Worm (Caenorhabditis elegans) whole organism, young adult: ENCODE results near the gene C17H12.3.
A peak's percentile ranks its signal among the peaks of the same experiment; 100 is the strongest.

ENCODE experiments used
- B0019.2 ChIP-seq: fragments of 200-800 bp; sonication (Bioruptor generic); conservative IDR thresholded peaks from 2 replicates; pipeline ENCODE4 v1.3.6; 2022; ENCODE audit warnings: missing genetic modification reagents, missing genetic modification characterization, missing compliant biosample characterization
- B0035.1 ChIP-seq: sonication (generic microtip); optimal IDR thresholded peaks from 2 replicates; lab custom pipeline; 2016; ENCODE audit warnings: missing genetic modification characterization, mild to moderate bottlenecking, missing compliant biosample characterization, missing genotype, missing genetic modification reagents
- C06A6.2 ChIP-seq: fragments of 200-800 bp; sonication (Bioruptor generic); conservative IDR thresholded peaks from 2 replicates; pipeline ENCODE4 v1.3.6; 2022; ENCODE audit warnings: missing genetic modification characterization, missing compliant biosample characterization
- F10E7.11 ChIP-seq: sonication (generic microtip); optimal IDR thresholded peaks from 2 replicates; lab custom pipeline; 2017; ENCODE audit warnings: mild to moderate bottlenecking, missing genetic modification characterization, moderate library complexity, missing compliant biosample characterization
- F23B12.7 ChIP-seq: sonication (generic microtip); optimal IDR thresholded peaks from 2 replicates; lab custom pipeline; 2017; ENCODE audit warnings: missing genetic modification characterization, mild to moderate bottlenecking, missing compliant biosample characterization, antibody characterized with exemption, moderate library complexity; ENCODE audit not compliant: insufficient read depth
- F37B4.10 ChIP-seq: fragments of 200-800 bp; sonication (Bioruptor generic); IDR thresholded peaks from 2 replicates; pipeline ENCODE4 v1.3.6; 2022; ENCODE audit warnings: missing genetic modification characterization, missing compliant biosample characterization
- F49E8.2 ChIP-seq: sonication (generic microtip); optimal IDR thresholded peaks from 3 replicates; lab custom pipeline; 2017; ENCODE audit warnings: missing genetic modification characterization, mild to moderate bottlenecking, missing compliant biosample characterization, antibody characterized with exemption, moderate library complexity; ENCODE audit not compliant: insufficient read depth
- F55B11.4 ChIP-seq: sonication (generic microtip); optimal IDR thresholded peaks from 2 replicates; lab custom pipeline; 2016; ENCODE audit warnings: missing compliant biosample characterization, missing genetic modification characterization, borderline replicate concordance; ENCODE audit not compliant: insufficient read depth
- K11D2.4 ChIP-seq: fragments of 200-800 bp; sonication (Bioruptor generic); IDR thresholded peaks from 2 replicates; pipeline ENCODE4 v1.3.6; 2022; ENCODE audit warnings: missing genetic modification reagents, missing genetic modification characterization, missing compliant biosample characterization
- Y53G8AR.9 ChIP-seq: fragments of 200-800 bp; sonication (Bioruptor generic); conservative IDR thresholded peaks from 2 replicates; pipeline ENCODE4 v1.3.6; 2022; ENCODE audit warnings: missing genetic modification reagents, missing genetic modification characterization, missing compliant biosample characterization
- ZK185.1 ChIP-seq: sonication (generic microtip); optimal IDR thresholded peaks from 2 replicates; lab custom pipeline; 2016; ENCODE audit warnings: mild to moderate bottlenecking, missing genetic modification characterization, missing compliant biosample characterization; ENCODE audit not compliant: poor library complexity, severe bottlenecking
- ama-1 ChIP-seq, 3 experiments: fragments of 150-350 bp in 1 of 3; sonication (generic microtip) in 2 of 3; optimal IDR thresholded peaks; 2 replicates each; lab custom pipeline; 2014 to 2018; ENCODE audit warnings: missing biosample characterization in 2 of 3, missing genetic modification characterization in 2 of 3, missing genetic modification reagents in 2 of 3
- aptf-3 ChIP-seq: fragments of 200-800 bp; sonication (Bioruptor generic); IDR thresholded peaks from 2 replicates; pipeline ENCODE4 v1.3.6; 2022; ENCODE audit warnings: missing genetic modification characterization, missing compliant biosample characterization
- athp-1 ChIP-seq: sonication (generic microtip); optimal IDR thresholded peaks from 2 replicates; lab custom pipeline; 2017; ENCODE audit warnings: mild to moderate bottlenecking, missing genetic modification characterization, missing compliant biosample characterization
- attf-6 ChIP-seq: fragments of 200-800 bp; sonication (Bioruptor generic); IDR thresholded peaks from 2 replicates; pipeline ENCODE4 v1.3.6; 2022; ENCODE audit warnings: missing genetic modification reagents, missing genetic modification characterization, missing compliant biosample characterization
- bed-2 ChIP-seq: fragments of 200-800 bp; sonication (Bioruptor generic); IDR thresholded peaks from 2 replicates; pipeline ENCODE4 v1.3.6; 2022; ENCODE audit warnings: missing genetic modification reagents, missing genetic modification characterization, missing compliant biosample characterization
- ceh-58 ChIP-seq: fragments of 200-800 bp; sonication (Bioruptor generic); IDR thresholded peaks from 2 replicates; pipeline ENCODE4 v1.3.6; 2022; ENCODE audit warnings: missing genetic modification characterization, missing compliant biosample characterization
- chd-7 ChIP-seq: sonication (generic microtip); optimal IDR thresholded peaks from 2 replicates; lab custom pipeline; 2016; ENCODE audit warnings: mild to moderate bottlenecking, missing genetic modification characterization, moderate library complexity, missing compliant biosample characterization
- egl-44 ChIP-seq: fragments of 200-800 bp; sonication (Bioruptor generic); IDR thresholded peaks from 2 replicates; pipeline ENCODE4 v1.3.6; 2022; ENCODE audit warnings: missing genetic modification reagents, missing genetic modification characterization, missing compliant biosample characterization
- ekl-4 ChIP-seq: fragments of 200-800 bp; sonication (Bioruptor generic); IDR thresholded peaks from 2 replicates; pipeline ENCODE4 v1.3.6; 2022; ENCODE audit warnings: missing genetic modification reagents, missing genetic modification characterization, missing compliant biosample characterization
- ets-4 ChIP-seq: fragments of 200-800 bp; sonication (Bioruptor generic); optimal IDR thresholded peaks from 2 replicates; lab custom pipeline; 2018; ENCODE audit warnings: mild to moderate bottlenecking, missing genetic modification characterization, missing compliant biosample characterization
- hmg-20 ChIP-seq: fragments of 200-800 bp; sonication (Bioruptor generic); IDR thresholded peaks from 2 replicates; pipeline ENCODE4 v1.3.6; 2022; ENCODE audit warnings: missing genetic modification reagents, missing genetic modification characterization, missing compliant biosample characterization
- hrde-1 ChIP-seq: sonication (generic microtip); optimal IDR thresholded peaks from 2 replicates; lab custom pipeline; 2016; ENCODE audit warnings: missing genetic modification characterization, mild to moderate bottlenecking, missing compliant biosample characterization, moderate library complexity, missing genotype, missing genetic modification reagents, borderline replicate concordance
- let-526 ChIP-seq: fragments of 200-800 bp; sonication (Bioruptor generic); IDR thresholded peaks from 2 replicates; pipeline ENCODE4 v1.3.6; 2022; ENCODE audit warnings: missing genetic modification reagents, missing genetic modification characterization, missing compliant biosample characterization
- let-607 ChIP-seq, 2 experiments: fragments of 200-800 bp in 1 of 2; sonication (Bioruptor generic) in 1 of 2; sonication (generic microtip) in 1 of 2; optimal IDR thresholded peaks; 2 replicates each; lab custom pipeline; 2016 to 2018; ENCODE audit warnings: mild to moderate bottlenecking in 2 of 2, missing compliant biosample characterization in 2 of 2, missing genetic modification characterization in 2 of 2, moderate library complexity in 2 of 2, missing genotype in 1 of 2
- lin-35 ChIP-seq, 3 experiments: fragments of 150-350 bp in 2 of 3; sonication (generic microtip) in 1 of 3; optimal IDR thresholded peaks; 2 replicates each; lab custom pipeline; 2014 to 2018; ENCODE audit warnings: missing biosample characterization in 3 of 3, missing genetic modification characterization in 3 of 3, missing genetic modification reagents in 3 of 3
- lin-54 ChIP-seq: fragments of 200-800 bp; sonication (Bioruptor generic); optimal IDR thresholded peaks from 2 replicates; lab custom pipeline; 2018; ENCODE audit warnings: mild to moderate bottlenecking, missing genetic modification characterization, missing compliant biosample characterization
- lsl-1 ChIP-seq: fragments of 200-800 bp; sonication (Bioruptor generic); optimal IDR thresholded peaks from 2 replicates; lab custom pipeline; 2018; ENCODE audit warnings: mild to moderate bottlenecking, missing genetic modification characterization, moderate library complexity, missing compliant biosample characterization
- lsy-27 ChIP-seq: sonication (generic microtip); optimal IDR thresholded peaks from 2 replicates; lab custom pipeline; 2017; ENCODE audit warnings: missing genetic modification characterization, mild to moderate bottlenecking, missing compliant biosample characterization, antibody characterized with exemption, missing genotype, borderline replicate concordance; ENCODE audit not compliant: insufficient read depth
- madf-3 ChIP-seq: fragments of 200-800 bp; sonication (Bioruptor generic); IDR thresholded peaks from 2 replicates; pipeline ENCODE4 v1.3.6; 2022; ENCODE audit warnings: missing genetic modification reagents, missing genetic modification characterization, missing compliant biosample characterization
- madf-8 ChIP-seq: fragments of 200-800 bp; sonication (Bioruptor generic); conservative IDR thresholded peaks from 2 replicates; pipeline ENCODE4 v1.3.6; 2022; ENCODE audit warnings: missing genetic modification reagents, missing genetic modification characterization, missing compliant biosample characterization
- mcd-1 ChIP-seq: fragments of 200-800 bp; sonication (Bioruptor generic); IDR thresholded peaks from 2 replicates; pipeline ENCODE4 v1.3.6; 2022; ENCODE audit warnings: missing genetic modification reagents, missing genetic modification characterization, missing compliant biosample characterization
- nhr-179 ChIP-seq: sonication (generic microtip); optimal IDR thresholded peaks from 2 replicates; lab custom pipeline; 2016; ENCODE audit warnings: mild to moderate bottlenecking, missing genetic modification characterization, missing compliant biosample characterization
- nhr-27 ChIP-seq: fragments of 200-800 bp; sonication (Bioruptor generic); optimal IDR thresholded peaks from 2 replicates; lab custom pipeline; 2018; ENCODE audit warnings: mild to moderate bottlenecking, missing genetic modification characterization, moderate library complexity, missing compliant biosample characterization
- rec-8 ChIP-seq, 2 experiments: sonication (generic microtip); optimal IDR thresholded peaks; 2 replicates each; lab custom pipeline; 2016; ENCODE audit warnings: mild to moderate bottlenecking in 2 of 2, missing genetic modification characterization in 2 of 2, missing genetic modification reagents in 2 of 2, missing genotype in 2 of 2, missing biosample characterization in 1 of 2, missing compliant biosample characterization in 1 of 2, moderate library complexity in 1 of 2
- repo-1 ChIP-seq: sonication (generic microtip); optimal IDR thresholded peaks from 2 replicates; lab custom pipeline; 2017; ENCODE audit warnings: mild to moderate bottlenecking, missing genetic modification characterization, missing compliant biosample characterization
- snpc-4 ChIP-seq, 5 experiments: fragments of 150-350 bp in 1 of 5; sonication (generic microtip) in 4 of 5; optimal IDR thresholded peaks; 2 replicates each; lab custom pipeline; 2014 to 2018; ENCODE audit warnings: missing genetic modification characterization in 5 of 5, missing biosample characterization in 3 of 5, antibody characterized with exemption in 2 of 5, mild to moderate bottlenecking in 2 of 5, missing compliant biosample characterization in 2 of 5, missing genotype in 2 of 5, moderate library complexity in 2 of 5, missing genetic modification reagents in 1 of 5
- tlf-1 ChIP-seq: fragments of 200-800 bp; sonication (Bioruptor generic); optimal IDR thresholded peaks from 2 replicates; lab custom pipeline; 2018; ENCODE audit warnings: mild to moderate bottlenecking, missing genetic modification characterization, missing compliant biosample characterization
- zfh-2 ChIP-seq: fragments of 200-800 bp; sonication (Bioruptor generic); conservative IDR thresholded peaks from 2 replicates; pipeline ENCODE4 v1.3.6; 2022; ENCODE audit warnings: missing genetic modification reagents, missing genetic modification characterization, missing compliant biosample characterization
- ztf-18 ChIP-seq: sonication (generic microtip); optimal IDR thresholded peaks from 2 replicates; lab custom pipeline; 2016; ENCODE audit warnings: missing genotype, mild to moderate bottlenecking, missing genetic modification characterization, missing compliant biosample characterization
- ztf-28 ChIP-seq: fragments of 200-800 bp; sonication (Bioruptor generic); IDR thresholded peaks from 2 replicates; pipeline ENCODE4 v1.3.6; 2022; ENCODE audit warnings: missing genetic modification reagents, missing genetic modification characterization, missing compliant biosample characterization
- ztf-6 ChIP-seq: fragments of 200-800 bp; sonication (Bioruptor generic); IDR thresholded peaks from 2 replicates; pipeline ENCODE4 v1.3.6; 2022; ENCODE audit warnings: missing genetic modification reagents, missing genetic modification characterization, missing compliant biosample characterization

Gene C17H12.3

ce11 chrIV:6793310-6793966, 2.0 kb downstream of the C17H12.3 start:
- TF ChIP-seq F37B4.10 (GFP tag; lab: Robert Waterston, UW) (no peak), lin-54 (GFP tag; lab: Kevin White, UChicago) (peak; percentile 18), lsy-27 (tag; lab: Kevin White, UChicago) (no peak), athp-1 (tag; lab: Kevin White, UChicago) (no peak), ztf-28 (GFP tag; lab: Robert Waterston, UW) (no peak), F55B11.4 (tag; lab: Kevin White, UChicago) (no peak), F23B12.7 (tag; lab: Kevin White, UChicago) (no peak), K11D2.4 (GFP tag; lab: Robert Waterston, UW) (no peak), madf-8 (GFP tag; lab: Robert Waterston, UW) (0 out of 2 replicates have a peak, but pooled peaks have one; percentile 11), F10E7.11 (tag; lab: Kevin White, UChicago) (no peak), Y53G8AR.9 (GFP tag; lab: Robert Waterston, UW) (no peak), F49E8.2 (tag; lab: Kevin White, UChicago) (no peak), C06A6.2 (GFP tag; lab: Robert Waterston, UW) (no peak), B0019.2 (no peak), ama-1 (optimal IDR thresholded peaks at IDR 0.05; lab: Kevin White, UChicago) (no peak), ama-1 (GFP tag; optimal IDR thresholded peaks at IDR 0.05; lab: Kevin White, UChicago) (no peak), repo-1 (tag; lab: Kevin White, UChicago) (no peak), mcd-1 (GFP tag; lab: Robert Waterston, UW) (no peak), aptf-3 (no peak), zfh-2 (GFP tag; lab: Robert Waterston, UW) (no peak; the same call in 1 of the 2 replicates), egl-44 (GFP tag; lab: Robert Waterston, UW) (no peak), attf-6 (GFP tag; lab: Robert Waterston, UW) (peak; percentile 98), hrde-1 (no peak), lsl-1 (GFP tag; lab: Kevin White, UChicago) (peak; percentile 20), bed-2 (GFP tag; lab: Robert Waterston, UW) (no peak), ets-4 (no peak), snpc-4 (GFP tag; optimal IDR thresholded peaks at IDR 0.05; lab: Kevin White, UChicago) (no peak), snpc-4 (tag; optimal IDR thresholded peaks at IDR 0.05; lab: Kevin White, UChicago) (peak in 1 of 4 experiments; percentile 40), ztf-18 (tag; lab: Kevin White, UChicago) (peak; percentile 35), ekl-4 (GFP tag; lab: Robert Waterston, UW) (no peak), rec-8 (tag; optimal IDR thresholded peaks at IDR 0.05; lab: Kevin White, UChicago) (no peak), nhr-179 (tag; lab: Kevin White, UChicago) (no peak), ztf-6 (GFP tag; lab: Robert Waterston, UW) (no peak), ceh-58 (GFP tag; lab: Robert Waterston, UW) (peak; percentile 88; the same call in 1 of the 2 replicates)
- TF ChIP-seq, all 124 proteins: peak for 7

ce11 chrIV:6792380-6793309, 2.8 kb downstream of the C17H12.3 start:
- TF ChIP-seq hmg-20 (GFP tag; lab: Robert Waterston, UW) (no peak), madf-3 (GFP tag; lab: Robert Waterston, UW) (peak; percentile 37; the same call in 1 of the 2 replicates), let-526 (GFP tag; lab: Robert Waterston, UW) (no peak), let-607 (tag; optimal IDR thresholded peaks at IDR 0.05; lab: Kevin White, UChicago) (peak; percentile 2 to 59), snpc-4 (GFP tag; optimal IDR thresholded peaks at IDR 0.05; lab: Kevin White, UChicago) (peak; percentile 84), snpc-4 (tag; optimal IDR thresholded peaks at IDR 0.05; lab: Kevin White, UChicago) (peak; percentile 88 to 96 (median 94)), nhr-27 (tag; lab: Kevin White, UChicago) (no peak), tlf-1 (GFP tag; lab: Kevin White, UChicago) (no peak), lin-35 (GFP tag; optimal IDR thresholded peaks at IDR 0.05; lab: Kevin White, UChicago) (peak in 1 of 3 experiments; percentile 42), zfh-2 (GFP tag; lab: Robert Waterston, UW) (peak; percentile 85; the same call in 1 of the 2 replicates), B0035.1 (peak; percentile 44), chd-7 (tag; lab: Kevin White, UChicago) (peak; percentile 60), ZK185.1 (tag; lab: Kevin White, UChicago) (peak; percentile 50)
